Worm (Caenorhabditis elegans): ENCODE data around the gene Y15E3A.5.

DNA sequence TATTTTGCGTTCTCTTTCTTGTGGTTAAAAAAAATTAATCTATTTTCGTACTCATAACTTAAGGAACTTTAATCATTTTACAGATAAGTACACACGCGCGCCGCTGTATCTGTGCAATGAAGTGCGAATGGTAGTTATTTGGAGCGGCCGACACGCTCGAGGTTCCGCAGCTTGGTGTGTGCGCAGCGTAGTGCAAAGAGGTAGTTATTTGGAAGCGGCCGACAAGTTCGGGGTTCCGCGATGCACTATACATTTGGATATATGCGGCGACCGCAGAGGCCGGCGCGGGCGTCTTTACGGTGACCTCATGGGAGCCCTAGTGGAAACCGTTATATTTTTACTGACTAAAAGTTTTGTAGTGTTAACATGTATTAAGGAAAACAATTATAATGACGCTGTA lies 52.3 kb downstream of the Y15E3A.5 start:
- TF ChIP-seq sea-1 (GFP tag; conservative IDR thresholded peaks at IDR 0.05), result no peak
- no peak for TF ChIP-seq hnd-1 (tag; optimal IDR thresholded peaks at IDR 0.05)
- no peak for TF ChIP-seq tra-4 (tag; optimal IDR thresholded peaks at IDR 0.05)
- no peak for TF ChIP-seq ama-1 (optimal IDR thresholded peaks at IDR 0.05)
- no peak for TF ChIP-seq flt-1 (GFP tag; IDR thresholded peaks at IDR 0.05)
- TF ChIP-seq tbx-37 (GFP tag; conservative IDR thresholded peaks at IDR 0.05), result no peak
- TF ChIP-seq ets-7 (tag; optimal IDR thresholded peaks at IDR 0.05), result no peak
- TF ChIP-seq tbx-11 (GFP tag; IDR thresholded peaks at IDR 0.05), result no peak
- no peak for TF ChIP-seq hmbx-1 (tag; optimal IDR thresholded peaks at IDR 0.05)
- TF ChIP-seq F13C5.2 (tag; optimal IDR thresholded peaks at IDR 0.05), result no peak
- TF ChIP-seq hmg-4 (GFP tag; optimal IDR thresholded peaks at IDR 0.05), result no peak
- no peak for TF ChIP-seq ceh-13 (GFP tag; optimal IDR thresholded peaks at IDR 0.05)
- no peak for TF ChIP-seq scrt-1 (GFP tag; IDR thresholded peaks at IDR 0.05)
- TF ChIP-seq B0310.2 (tag; optimal IDR thresholded peaks at IDR 0.05), result no peak
